Fruit fly (Drosophila melanogaster): ENCODE data around the gene CG13003.

The CG13003 gene

DNA sequence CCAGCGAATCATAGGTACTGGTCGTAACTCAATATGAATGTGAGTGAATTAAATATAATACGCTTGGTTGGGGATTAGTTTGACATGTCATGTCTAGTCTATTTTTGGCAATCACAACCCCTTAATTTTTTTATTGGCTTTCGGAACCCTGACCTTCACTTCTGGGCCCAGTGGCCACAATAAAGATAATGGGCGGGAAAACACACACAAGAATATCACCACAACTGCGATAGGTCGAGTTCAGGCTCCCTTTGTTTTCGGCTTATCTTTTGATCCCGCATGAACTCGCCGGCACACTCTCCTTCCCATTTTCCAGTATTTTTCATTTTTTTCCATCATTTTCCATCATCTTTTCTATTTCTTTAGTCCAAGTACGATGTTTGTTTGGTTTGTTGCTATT lies 58.2 kb downstream of the CG13003 start:
- TF ChIP-seq kni (GFP tag; optimal IDR thresholded peaks at IDR 0.05) = no peak
- no peak for TF ChIP-seq chn (GFP tag; optimal IDR thresholded peaks at IDR 0.05)
- no peak for TF ChIP-seq CG15011 (GFP tag; optimal IDR thresholded peaks at IDR 0.05)
- no peak for TF ChIP-seq CG34376 (GFP tag; optimal IDR thresholded peaks at IDR 0.05)
- no peak for TF ChIP-seq ATbp (GFP tag; optimal IDR thresholded peaks at IDR 0.05)
- TF ChIP-seq ssp (GFP tag; IDR thresholded peaks at IDR 0.05) = no peak
- TF ChIP-seq Max (GFP tag; optimal IDR thresholded peaks at IDR 0.05) = no peak
- no peak for TF ChIP-seq maf-S (GFP tag; optimal IDR thresholded peaks at IDR 0.05)
- no peak for TF ChIP-seq Ravus (GFP tag; IDR thresholded peaks at IDR 0.05)
- no peak for TF ChIP-seq CG13296 (GFP tag; optimal IDR thresholded peaks at IDR 0.05)
- TF ChIP-seq CG9609 (GFP tag; optimal IDR thresholded peaks at IDR 0.05) = no peak
- no peak for TF ChIP-seq Neu2 (GFP tag; optimal IDR thresholded peaks at IDR 0.05; ENCODE audit: borderline replicate concordance)
- no peak for TF ChIP-seq sd (tag; optimal IDR thresholded peaks at IDR 0.05)
- TF ChIP-seq eve (GFP tag; optimal IDR thresholded peaks at IDR 0.05) = no peak
- no peak for TF ChIP-seq NC2α (GFP tag; optimal IDR thresholded peaks at IDR 0.05)

DNA sequence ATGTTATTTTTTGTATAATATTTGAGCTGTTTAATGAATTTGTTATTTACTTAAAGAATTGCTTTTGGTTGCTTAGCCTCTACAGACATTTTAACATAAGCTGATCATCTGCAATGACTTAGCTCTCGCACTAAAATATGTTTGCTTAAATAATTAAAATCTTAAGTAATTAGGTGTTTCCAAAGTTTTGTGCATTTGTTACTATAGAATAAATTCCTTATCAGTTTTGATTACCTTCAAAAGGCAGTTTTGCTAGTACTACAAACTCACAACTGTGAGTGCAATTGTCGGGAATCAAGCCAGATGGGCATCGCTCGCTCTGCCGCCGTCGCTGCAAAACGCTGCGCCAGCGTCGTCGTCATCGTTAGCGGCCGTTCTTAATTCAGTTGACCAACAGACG lies 59.8 kb downstream of the CG13003 start:
- no peak for TF ChIP-seq fd102C (GFP tag; optimal IDR thresholded peaks at IDR 0.05)
- TF ChIP-seq CG2199 (GFP tag; IDR thresholded peaks at IDR 0.05) = no peak
- no peak for TF ChIP-seq gro (GFP tag; optimal IDR thresholded peaks at IDR 0.05)
- no peak for TF ChIP-seq pzg (GFP tag; optimal IDR thresholded peaks at IDR 0.05)
- peak; percentile 31 for TF ChIP-seq Sox100B (GFP tag; optimal IDR thresholded peaks at IDR 0.05)
- no peak for TF ChIP-seq CG10979 (tag; optimal IDR thresholded peaks at IDR 0.05)
- TF ChIP-seq al (GFP tag; IDR thresholded peaks at IDR 0.05) = no peak
- TF ChIP-seq salm (tag; optimal IDR thresholded peaks at IDR 0.05) = no peak
- TF ChIP-seq NFAT (GFP tag; IDR thresholded peaks at IDR 0.05) = no peak
- TF ChIP-seq Ets65A (GFP tag) = peak; percentile 7
- no peak for TF ChIP-seq CG10366 (GFP tag; IDR thresholded peaks at IDR 0.05)
- no peak for TF ChIP-seq CG17612 (GFP tag; IDR thresholded peaks at IDR 0.05)
- no peak for TF ChIP-seq Hr39 (optimal IDR thresholded peaks at IDR 0.05)
- TF ChIP-seq Fer1 (GFP tag; optimal IDR thresholded peaks at IDR 0.05) = no peak
- no peak for TF ChIP-seq Side (GFP tag; optimal IDR thresholded peaks at IDR 0.05)
- peak; percentile 11 for TF ChIP-seq CG2678 (tag; optimal IDR thresholded peaks at IDR 0.05)
- no peak for TF ChIP-seq org-1 (GFP tag; optimal IDR thresholded peaks at IDR 0.05)
- TF ChIP-seq da (GFP tag; optimal IDR thresholded peaks at IDR 0.05) = no peak
- no peak for TF ChIP-seq CG7745 (tag; optimal IDR thresholded peaks at IDR 0.05)
- TF ChIP-seq CG9876 (GFP tag; optimal IDR thresholded peaks at IDR 0.05) = no peak
- TF ChIP-seq Dbx (GFP tag; IDR thresholded peaks at IDR 0.05) = no peak
- TF ChIP-seq CG17829 (tag; optimal IDR thresholded peaks at IDR 0.05) = no peak
- TF ChIP-seq seq (GFP tag; IDR thresholded peaks at IDR 0.05) = no peak
- TF ChIP-seq sqz (GFP tag; optimal IDR thresholded peaks at IDR 0.05) = no peak
- TF ChIP-seq dmrt99B (tag; optimal IDR thresholded peaks at IDR 0.05) = peak; percentile 8
- no peak for TF ChIP-seq H2.0 (GFP tag; IDR thresholded peaks at IDR 0.05)
- no peak for TF ChIP-seq CG33557 (GFP tag; optimal IDR thresholded peaks at IDR 0.05)
- no peak for TF ChIP-seq Stat92E (GFP tag; optimal IDR thresholded peaks at IDR 0.05)
- no peak for TF ChIP-seq CG7372 (GFP tag; IDR thresholded peaks at IDR 0.05)
- no peak for TF ChIP-seq fru (optimal IDR thresholded peaks at IDR 0.05)
- no peak for TF ChIP-seq CG4424 (GFP tag; optimal IDR thresholded peaks at IDR 0.05)
- no peak for TF ChIP-seq CG12391 (tag; optimal IDR thresholded peaks at IDR 0.05)
- TF ChIP-seq row (GFP tag; IDR thresholded peaks at IDR 0.05) = peak; percentile 56
- no peak for TF ChIP-seq dimm (GFP tag; IDR thresholded peaks at IDR 0.05)
- no peak for TF ChIP-seq shn (GFP tag; optimal IDR thresholded peaks at IDR 0.05)
- no peak for TF ChIP-seq so (GFP tag; IDR thresholded peaks at IDR 0.05)
- TF ChIP-seq CG3407 (GFP tag; optimal IDR thresholded peaks at IDR 0.05) = no peak
- TF ChIP-seq Nf-YC (tag; optimal IDR thresholded peaks at IDR 0.05) = no peak
